Worm (Caenorhabditis elegans) whole organism, young adult: ENCODE data around the gene ZC395.11.

Experiments
- F23B12.7 ChIP-seq: sonication (generic microtip); optimal IDR thresholded peaks from 2 replicates; lab custom pipeline; 2017; ENCODE audit warnings: missing genetic modification characterization, mild to moderate bottlenecking, missing compliant biosample characterization, antibody characterized with exemption, moderate library complexity; ENCODE audit not compliant: insufficient read depth
- F57A8.1 ChIP-seq: fragments of 200-800 bp; sonication (Bioruptor generic); optimal IDR thresholded peaks from 2 replicates; lab custom pipeline; 2018; ENCODE audit warnings: mild to moderate bottlenecking, missing genetic modification characterization, moderate library complexity, missing compliant biosample characterization
- bed-2 ChIP-seq: fragments of 200-800 bp; sonication (Bioruptor generic); IDR thresholded peaks from 2 replicates; pipeline ENCODE4 v1.3.6; 2022; ENCODE audit warnings: missing genetic modification reagents, missing genetic modification characterization, missing compliant biosample characterization
- ceh-58 ChIP-seq: fragments of 200-800 bp; sonication (Bioruptor generic); IDR thresholded peaks from 2 replicates; pipeline ENCODE4 v1.3.6; 2022; ENCODE audit warnings: missing genetic modification characterization, missing compliant biosample characterization
- dpl-1 ChIP-seq: fragments of 150-350 bp; optimal IDR thresholded peaks from 2 replicates; lab custom pipeline; 2014; ENCODE audit warnings: missing biosample characterization, missing genetic modification reagents, missing genetic modification characterization
- egl-18 ChIP-seq: fragments of 200-800 bp; sonication (Bioruptor generic); IDR thresholded peaks from 2 replicates; pipeline ENCODE4 v1.3.6; 2022; ENCODE audit warnings: missing genetic modification reagents, missing genetic modification characterization, missing compliant biosample characterization
- ets-4 ChIP-seq: fragments of 200-800 bp; sonication (Bioruptor generic); optimal IDR thresholded peaks from 2 replicates; lab custom pipeline; 2018; ENCODE audit warnings: mild to moderate bottlenecking, missing genetic modification characterization, missing compliant biosample characterization
- fkh-3 ChIP-seq: sonication (generic microtip); optimal IDR thresholded peaks from 2 replicates; lab custom pipeline; 2016; ENCODE audit warnings: mild to moderate bottlenecking, missing genetic modification characterization, missing compliant biosample characterization
- let-607 ChIP-seq, 2 experiments: fragments of 200-800 bp in 1 of 2; sonication (Bioruptor generic) in 1 of 2; sonication (generic microtip) in 1 of 2; optimal IDR thresholded peaks; 2 replicates each; lab custom pipeline; 2016 to 2018; ENCODE audit warnings: mild to moderate bottlenecking in 2 of 2, missing compliant biosample characterization in 2 of 2, missing genetic modification characterization in 2 of 2, moderate library complexity in 2 of 2, missing genotype in 1 of 2
- lin-35 ChIP-seq, 3 experiments: fragments of 150-350 bp in 2 of 3; sonication (generic microtip) in 1 of 3; optimal IDR thresholded peaks; 2 replicates each; lab custom pipeline; 2014 to 2018; ENCODE audit warnings: missing biosample characterization in 3 of 3, missing genetic modification characterization in 3 of 3, missing genetic modification reagents in 3 of 3
- nfya-2 ChIP-seq: fragments of 200-800 bp; sonication (Bioruptor generic); IDR thresholded peaks from 2 replicates; pipeline ENCODE4 v1.3.6; 2022; ENCODE audit warnings: missing genetic modification reagents, missing genetic modification characterization, missing compliant biosample characterization
- nhr-80 ChIP-seq: sonication (generic microtip); optimal IDR thresholded peaks from 2 replicates; lab custom pipeline; 2016; ENCODE audit warnings: missing genetic modification characterization, missing compliant biosample characterization
- unc-62 ChIP-seq: fragments of 150-350 bp; optimal IDR thresholded peaks from 2 replicates; lab custom pipeline; 2014; ENCODE audit warnings: missing biosample characterization, missing genetic modification reagents, missing genetic modification characterization
- xnd-1 ChIP-seq: sonication (generic microtip); optimal IDR thresholded peaks from 2 replicates; lab custom pipeline; 2016; ENCODE audit warnings: missing genotype, missing genetic modification reagents, missing genetic modification characterization, missing compliant biosample characterization

- TF ChIP-seq unc-62 (GFP tag; lab: Kevin White, UChicago) (no peak), lin-35 (GFP tag; optimal IDR thresholded peaks at IDR 0.05; lab: Kevin White, UChicago) (peak in 1 of 3 experiments; percentile 31), let-607 (tag; optimal IDR thresholded peaks at IDR 0.05; lab: Kevin White, UChicago) (no peak), egl-18 (no peak), dpl-1 (GFP tag; lab: Kevin White, UChicago) (no peak), F23B12.7 (no peak), xnd-1 (tag; lab: Kevin White, UChicago) (no peak), ets-4 (GFP tag; lab: Kevin White, UChicago) (no peak), F57A8.1 (GFP tag; lab: Kevin White, UChicago) (no peak), ceh-58 (no peak), nfya-2 (GFP tag; lab: Robert Waterston, UW) (no peak), fkh-3 (tag; lab: Kevin White, UChicago) (no peak), bed-2 (GFP tag; lab: Robert Waterston, UW) (no peak), nhr-80 (tag; lab: Kevin White, UChicago) (peak; percentile 17)
Observed at ce11 chrIII:5267217-5267906, 18.7 kb downstream of the ZC395.11 start, which contains the start of gene ZC395.5.
